Worm (Caenorhabditis elegans): ENCODE measurements around the gene Y32G9A.3.

ce11 chrV:1883131-1883530 is 28.1 kb upstream of the Y32G9A.3 start:
- TF ChIP-seq ceh-83 (GFP tag; optimal IDR thresholded peaks at IDR 0.05) (no peak), nhr-12 (tag; optimal IDR thresholded peaks at IDR 0.05) (no peak), nhr-2 (tag; optimal IDR thresholded peaks at IDR 0.05) (no peak), ztf-11 (tag; optimal IDR thresholded peaks at IDR 0.05) (no peak), nhr-237 (tag; optimal IDR thresholded peaks at IDR 0.05) (no peak), M03D4.4 (tag; optimal IDR thresholded peaks at IDR 0.05) (no peak), lin-13 (tag; optimal IDR thresholded peaks at IDR 0.05) (no peak), unc-39 (tag; optimal IDR thresholded peaks at IDR 0.05) (no peak), mab-5 (tag; optimal IDR thresholded peaks at IDR 0.05) (no peak), snpc-4 (tag; optimal IDR thresholded peaks at IDR 0.05) (no peak), elt-3 (tag; optimal IDR thresholded peaks at IDR 0.05) (no peak), sem-2 (GFP tag; optimal IDR thresholded peaks at IDR 0.05) (no peak)

Data from whole organism, mixed stage, embryonic.